Worm (Caenorhabditis elegans) whole organism, young adult: Measurements from ENCODE around the gene rpn-6.2.
A peak's percentile ranks its signal among the peaks of the same experiment; 100 is the strongest.

ENCODE experiments used
- B0019.2 ChIP-seq: fragments of 200-800 bp; sonication (Bioruptor generic); conservative IDR thresholded peaks from 2 replicates; pipeline ENCODE4 v1.3.6; 2022; ENCODE audit warnings: missing genetic modification reagents, missing genetic modification characterization, missing compliant biosample characterization
- B0336.3 ChIP-seq: fragments of 200-800 bp; sonication (Bioruptor generic); IDR thresholded peaks from 2 replicates; pipeline ENCODE4 v1.3.6; 2022; ENCODE audit warnings: missing genetic modification characterization, missing compliant biosample characterization
- C06A6.2 ChIP-seq: fragments of 200-800 bp; sonication (Bioruptor generic); conservative IDR thresholded peaks from 2 replicates; pipeline ENCODE4 v1.3.6; 2022; ENCODE audit warnings: missing genetic modification characterization, missing compliant biosample characterization
- C17E4.6 ChIP-seq: fragments of 200-800 bp; sonication (Bioruptor generic); IDR thresholded peaks from 2 replicates; pipeline ENCODE4 v1.3.6; 2022; ENCODE audit warnings: missing genetic modification reagents, missing genetic modification characterization, missing compliant biosample characterization
- F22D6.2 ChIP-seq: sonication (generic microtip); optimal IDR thresholded peaks from 2 replicates; lab custom pipeline; 2016; ENCODE audit warnings: mild to moderate bottlenecking, missing genetic modification characterization, missing compliant biosample characterization
- F23B12.7 ChIP-seq: sonication (generic microtip); optimal IDR thresholded peaks from 2 replicates; lab custom pipeline; 2017; ENCODE audit warnings: missing genetic modification characterization, mild to moderate bottlenecking, missing compliant biosample characterization, antibody characterized with exemption, moderate library complexity; ENCODE audit not compliant: insufficient read depth
- F39B2.1 ChIP-seq: fragments of 200-800 bp; sonication (Bioruptor generic); IDR thresholded peaks from 2 replicates; pipeline ENCODE4 v1.3.6; 2022; ENCODE audit warnings: missing genetic modification reagents, missing genetic modification characterization, missing compliant biosample characterization
- F52B5.7 ChIP-seq: sonication (generic microtip); optimal IDR thresholded peaks from 2 replicates; lab custom pipeline; 2016; ENCODE audit warnings: mild to moderate bottlenecking, missing genetic modification characterization, missing compliant biosample characterization
- K11D2.4 ChIP-seq: fragments of 200-800 bp; sonication (Bioruptor generic); IDR thresholded peaks from 2 replicates; pipeline ENCODE4 v1.3.6; 2022; ENCODE audit warnings: missing genetic modification reagents, missing genetic modification characterization, missing compliant biosample characterization
- K12H6.12 ChIP-seq: fragments of 200-800 bp; sonication (Bioruptor generic); optimal IDR thresholded peaks from 2 replicates; lab custom pipeline; 2018; ENCODE audit warnings: mild to moderate bottlenecking, missing genetic modification characterization, missing compliant biosample characterization
- Y56A3A.18 ChIP-seq: fragments of 200-800 bp; sonication (Bioruptor generic); IDR thresholded peaks from 2 replicates; pipeline ENCODE4 v1.3.6; 2022; ENCODE audit warnings: missing genetic modification reagents, missing genetic modification characterization, missing compliant biosample characterization
- ZK185.1 ChIP-seq: sonication (generic microtip); optimal IDR thresholded peaks from 2 replicates; lab custom pipeline; 2016; ENCODE audit warnings: mild to moderate bottlenecking, missing genetic modification characterization, missing compliant biosample characterization; ENCODE audit not compliant: poor library complexity, severe bottlenecking
- ama-1 ChIP-seq, 3 experiments: fragments of 150-350 bp in 1 of 3; sonication (generic microtip) in 2 of 3; optimal IDR thresholded peaks; 2 replicates each; lab custom pipeline; 2014 to 2018; ENCODE audit warnings: missing biosample characterization in 2 of 3, missing genetic modification characterization in 2 of 3, missing genetic modification reagents in 2 of 3
- athp-1 ChIP-seq: sonication (generic microtip); optimal IDR thresholded peaks from 2 replicates; lab custom pipeline; 2017; ENCODE audit warnings: mild to moderate bottlenecking, missing genetic modification characterization, missing compliant biosample characterization
- attf-5 ChIP-seq: fragments of 200-800 bp; sonication (Bioruptor generic); optimal IDR thresholded peaks from 2 replicates; lab custom pipeline; 2018; ENCODE audit warnings: mild to moderate bottlenecking, missing genetic modification characterization, missing compliant biosample characterization
- cebp-1 ChIP-seq, 2 experiments: fragments of 200-800 bp in 1 of 2; sonication (Bioruptor generic) in 1 of 2; sonication (generic microtip) in 1 of 2; IDR thresholded peaks in 1 of 2; optimal IDR thresholded peaks in 1 of 2; 2 replicates each; pipeline versions ENCODE4 v1.3.6 to Lab custom; 2017 to 2022; ENCODE audit warnings: missing compliant biosample characterization in 2 of 2, missing genetic modification characterization in 2 of 2, mild to moderate bottlenecking in 1 of 2, missing genetic modification reagents in 1 of 2, moderate library complexity in 1 of 2
- chd-7 ChIP-seq: sonication (generic microtip); optimal IDR thresholded peaks from 2 replicates; lab custom pipeline; 2016; ENCODE audit warnings: mild to moderate bottlenecking, missing genetic modification characterization, moderate library complexity, missing compliant biosample characterization
- dox-1 ChIP-seq: fragments of 200-800 bp; sonication (Bioruptor generic); IDR thresholded peaks from 2 replicates; pipeline ENCODE4 v1.3.6; 2022; ENCODE audit warnings: missing genetic modification reagents, missing genetic modification characterization, missing compliant biosample characterization
- dpff-1 ChIP-seq: sonication (generic microtip); optimal IDR thresholded peaks from 2 replicates; lab custom pipeline; 2017; ENCODE audit warnings: mild to moderate bottlenecking, missing genetic modification characterization, missing compliant biosample characterization
- dpl-1 ChIP-seq: fragments of 150-350 bp; optimal IDR thresholded peaks from 2 replicates; lab custom pipeline; 2014; ENCODE audit warnings: missing biosample characterization, missing genetic modification reagents, missing genetic modification characterization
- efl-1 ChIP-seq: fragments of 150-350 bp; optimal IDR thresholded peaks from 2 replicates; lab custom pipeline; 2014; ENCODE audit warnings: missing biosample characterization, missing genetic modification reagents, missing genetic modification characterization
- egl-18 ChIP-seq: fragments of 200-800 bp; sonication (Bioruptor generic); IDR thresholded peaks from 2 replicates; pipeline ENCODE4 v1.3.6; 2022; ENCODE audit warnings: missing genetic modification reagents, missing genetic modification characterization, missing compliant biosample characterization
- egrh-3 ChIP-seq: fragments of 200-800 bp; sonication (Bioruptor generic); IDR thresholded peaks from 2 replicates; pipeline ENCODE4 v1.3.6; 2022; ENCODE audit warnings: missing genetic modification reagents, missing genetic modification characterization, missing compliant biosample characterization
- hlh-26 ChIP-seq: fragments of 200-800 bp; sonication (Bioruptor generic); conservative IDR thresholded peaks from 2 replicates; pipeline ENCODE4 v1.3.6; 2022; ENCODE audit warnings: missing genetic modification reagents, missing genetic modification characterization, missing compliant biosample characterization
- hmg-1.2 ChIP-seq: fragments of 200-800 bp; sonication (Bioruptor generic); IDR thresholded peaks from 2 replicates; pipeline ENCODE4 v1.3.6; 2022; ENCODE audit warnings: missing genetic modification reagents, missing genetic modification characterization, missing compliant biosample characterization
- hsf-1 ChIP-seq: fragments of 200-800 bp; sonication (Bioruptor generic); IDR thresholded peaks from 2 replicates; pipeline ENCODE4 v1.3.6; 2022; ENCODE audit warnings: missing genetic modification reagents, missing genetic modification characterization, missing compliant biosample characterization
- lin-26 ChIP-seq: fragments of 200-800 bp; sonication (Bioruptor generic); IDR thresholded peaks from 2 replicates; pipeline ENCODE4 v1.3.6; 2022; ENCODE audit warnings: missing genetic modification reagents, missing genetic modification characterization, missing compliant biosample characterization
- lin-35 ChIP-seq, 3 experiments: fragments of 150-350 bp in 2 of 3; sonication (generic microtip) in 1 of 3; optimal IDR thresholded peaks; 2 replicates each; lab custom pipeline; 2014 to 2018; ENCODE audit warnings: missing biosample characterization in 3 of 3, missing genetic modification characterization in 3 of 3, missing genetic modification reagents in 3 of 3
- lin-40 ChIP-seq: sonication (generic microtip); optimal IDR thresholded peaks from 2 replicates; lab custom pipeline; 2016; ENCODE audit warnings: missing genetic modification characterization, mild to moderate bottlenecking, missing compliant biosample characterization, missing genotype, missing genetic modification reagents
- madf-10 ChIP-seq: sonication (generic microtip); optimal IDR thresholded peaks from 2 replicates; lab custom pipeline; 2016; ENCODE audit warnings: mild to moderate bottlenecking, missing genetic modification characterization, missing compliant biosample characterization
- madf-6 ChIP-seq: fragments of 200-800 bp; sonication (Bioruptor generic); IDR thresholded peaks from 2 replicates; pipeline ENCODE4 v1.3.6; 2022; ENCODE audit warnings: missing genetic modification reagents, missing genetic modification characterization, missing compliant biosample characterization
- mel-28 ChIP-seq: sonication (generic microtip); optimal IDR thresholded peaks from 2 replicates; lab custom pipeline; 2016; ENCODE audit warnings: borderline replicate concordance, mild to moderate bottlenecking, missing genetic modification characterization, missing compliant biosample characterization
- nfya-2 ChIP-seq: fragments of 200-800 bp; sonication (Bioruptor generic); IDR thresholded peaks from 2 replicates; pipeline ENCODE4 v1.3.6; 2022; ENCODE audit warnings: missing genetic modification reagents, missing genetic modification characterization, missing compliant biosample characterization
- nfyb-1 ChIP-seq: fragments of 200-800 bp; sonication (Bioruptor generic); IDR thresholded peaks from 2 replicates; pipeline ENCODE4 v1.3.6; 2022; ENCODE audit warnings: missing genetic modification reagents, missing genetic modification characterization, missing compliant biosample characterization
- nhr-179 ChIP-seq: sonication (generic microtip); optimal IDR thresholded peaks from 2 replicates; lab custom pipeline; 2016; ENCODE audit warnings: mild to moderate bottlenecking, missing genetic modification characterization, missing compliant biosample characterization
- pha-4 ChIP-seq: fragments of 150-350 bp; sonication (generic microtip); optimal IDR thresholded peaks from 2 replicates; lab custom pipeline; 2014; ENCODE audit warnings: missing biosample characterization, missing genetic modification reagents, missing genetic modification characterization
- repo-1 ChIP-seq: sonication (generic microtip); optimal IDR thresholded peaks from 2 replicates; lab custom pipeline; 2017; ENCODE audit warnings: mild to moderate bottlenecking, missing genetic modification characterization, missing compliant biosample characterization
- snpc-4 ChIP-seq, 5 experiments: fragments of 150-350 bp in 1 of 5; sonication (generic microtip) in 4 of 5; optimal IDR thresholded peaks; 2 replicates each; lab custom pipeline; 2014 to 2018; ENCODE audit warnings: missing genetic modification characterization in 5 of 5, missing biosample characterization in 3 of 5, antibody characterized with exemption in 2 of 5, mild to moderate bottlenecking in 2 of 5, missing compliant biosample characterization in 2 of 5, missing genotype in 2 of 5, moderate library complexity in 2 of 5, missing genetic modification reagents in 1 of 5
- somi-1 ChIP-seq: fragments of 200-800 bp; sonication (Bioruptor generic); optimal IDR thresholded peaks from 2 replicates; lab custom pipeline; 2018; ENCODE audit warnings: mild to moderate bottlenecking, missing genetic modification characterization, missing compliant biosample characterization
- tbp1 ChIP-seq: fragments of 200-800 bp; sonication (Bioruptor generic); optimal IDR thresholded peaks from 2 replicates; lab custom pipeline; 2018; ENCODE audit warnings: mild to moderate bottlenecking, missing genetic modification characterization, missing compliant biosample characterization
- unc-130 ChIP-seq: sonication (generic microtip); optimal IDR thresholded peaks from 2 replicates; lab custom pipeline; 2016; ENCODE audit warnings: missing genetic modification reagents, missing genetic modification characterization, missing compliant biosample characterization
- ztf-28 ChIP-seq: fragments of 200-800 bp; sonication (Bioruptor generic); IDR thresholded peaks from 2 replicates; pipeline ENCODE4 v1.3.6; 2022; ENCODE audit warnings: missing genetic modification reagents, missing genetic modification characterization, missing compliant biosample characterization

The rpn-6.2 gene

DNA sequence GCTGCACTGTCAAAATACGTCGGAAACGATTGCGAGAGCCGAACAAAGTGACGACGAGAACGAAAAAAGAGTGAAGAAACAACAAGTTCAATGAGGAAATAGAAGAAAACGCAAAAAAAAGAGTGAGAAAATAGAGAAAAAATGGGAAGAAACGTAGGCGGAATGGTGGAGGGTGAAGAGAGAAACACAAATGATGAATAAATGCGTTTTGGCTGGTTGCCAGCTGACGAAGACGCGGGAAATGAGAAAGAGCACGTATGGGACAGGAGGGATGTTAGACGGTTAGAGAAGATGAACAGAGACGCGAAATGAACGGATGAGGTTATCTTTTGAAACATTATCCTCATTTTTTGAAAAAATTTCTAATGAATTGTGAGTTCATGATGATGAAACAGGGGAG lies 16.8 kb downstream of the rpn-6.2 start:
- TF ChIP-seq dox-1 (GFP tag; lab: Robert Waterston, UW) (0 out of 2 replicates have a peak, but pooled peaks have one; percentile 27), ztf-28 (GFP tag; lab: Robert Waterston, UW) (no peak), snpc-4 (GFP tag; optimal IDR thresholded peaks at IDR 0.05; lab: Kevin White, UChicago) (no peak), snpc-4 (tag; optimal IDR thresholded peaks at IDR 0.05; lab: Kevin White, UChicago) (peak in 1 of 4 experiments; percentile 0), dpff-1 (tag; lab: Kevin White, UChicago) (no peak), madf-6 (GFP tag; lab: Robert Waterston, UW) (no peak), lin-35 (GFP tag; optimal IDR thresholded peaks at IDR 0.05; lab: Kevin White, UChicago) (peak in 1 of 3 experiments; percentile 68), F22D6.2 (tag; lab: Kevin White, UChicago) (no peak), nfya-2 (no peak), B0336.3 (GFP tag; lab: Robert Waterston, UW) (no peak), hsf-1 (no peak), K11D2.4 (GFP tag; lab: Robert Waterston, UW) (0 out of 2 replicates have a peak, but pooled peaks have one; percentile 57), C17E4.6 (GFP tag; lab: Robert Waterston, UW) (no peak), dpl-1 (GFP tag; lab: Kevin White, UChicago) (no peak), cebp-1 (GFP tag; IDR thresholded peaks at IDR 0.05; lab: Robert Waterston, UW) (peak; percentile 34; the same call in 1 of the 2 replicates), cebp-1 (tag; optimal IDR thresholded peaks at IDR 0.05; lab: Kevin White, UChicago) (peak; percentile 73), chd-7 (tag; lab: Kevin White, UChicago) (peak; percentile 10), pha-4 (tag; lab: Kevin White, UChicago) (peak; percentile 4), K12H6.12 (peak; percentile 70), nhr-179 (tag; lab: Kevin White, UChicago) (no peak), unc-130 (GFP tag; lab: Kevin White, UChicago) (no peak), efl-1 (peak; percentile 28), repo-1 (tag; lab: Kevin White, UChicago) (no peak), F23B12.7 (tag; lab: Kevin White, UChicago) (no peak), madf-10 (tag; lab: Kevin White, UChicago) (peak; percentile 3), tbp1 (GFP tag; lab: Kevin White, UChicago) (peak; percentile 15), attf-5 (GFP tag; lab: Kevin White, UChicago) (peak; percentile 0), lin-40 (tag; lab: Kevin White, UChicago) (peak; percentile 13), mel-28 (tag; lab: Kevin White, UChicago) (no peak), F39B2.1 (GFP tag; lab: Robert Waterston, UW) (no peak), athp-1 (tag; lab: Kevin White, UChicago) (no peak), B0019.2 (GFP tag; lab: Robert Waterston, UW) (no peak), ZK185.1 (tag; lab: Kevin White, UChicago) (no peak), nfyb-1 (GFP tag; lab: Robert Waterston, UW) (0 out of 2 replicates have a peak, but pooled peaks have one; percentile 50), Y56A3A.18 (GFP tag; lab: Robert Waterston, UW) (0 out of 2 replicates have a peak, but pooled peaks have one; percentile 61), hlh-26 (GFP tag; lab: Robert Waterston, UW) (no peak), hmg-1.2 (GFP tag; lab: Robert Waterston, UW) (peak; percentile 70), C06A6.2 (no peak), F52B5.7 (tag; lab: Kevin White, UChicago) (no peak), egl-18 (GFP tag; lab: Robert Waterston, UW) (no peak), somi-1 (GFP tag; lab: Kevin White, UChicago) (peak; percentile 62), lin-26 (GFP tag; lab: Robert Waterston, UW) (no peak), ama-1 (optimal IDR thresholded peaks at IDR 0.05; lab: Kevin White, UChicago) (no peak), ama-1 (GFP tag; optimal IDR thresholded peaks at IDR 0.05; lab: Kevin White, UChicago) (no peak), egrh-3 (no peak)
